Fruit fly (Drosophila melanogaster) whole organism, embryonic: Measurements from ENCODE around the gene CG5080.

ENCODE experiments used
- Atf3 ChIP-seq: fragments of 200-800 bp; sonication (Bioruptor generic); optimal IDR thresholded peaks from 3 replicates; lab custom pipeline; 2016; ENCODE audit warnings: missing biosample characterization, missing genetic modification characterization
- B-H1 ChIP-seq: fragments of 200-800 bp; sonication (Bioruptor generic); IDR thresholded peaks from 3 replicates; pipeline ENCODE4 v1.3.6; 2022; ENCODE audit warnings: missing biosample characterization, missing genetic modification characterization
- BEAF-32 ChIP-seq: fragments of 200-800 bp; sonication (Bioruptor generic); optimal IDR thresholded peaks from 3 replicates; lab custom pipeline; 2017; ENCODE audit warnings: missing biosample characterization, missing genetic modification characterization, mild to moderate bottlenecking, moderate library complexity, missing genetic modification reagents
- CG11456 ChIP-seq: fragments of 200-800 bp; sonication (Bioruptor generic); IDR thresholded peaks from 3 replicates; pipeline ENCODE4 v1.3.6; 2022; ENCODE audit warnings: missing biosample characterization, missing genetic modification characterization
- CG11723 ChIP-seq: fragments of 200-800 bp; sonication (Bioruptor generic); optimal IDR thresholded peaks from 2 replicates; lab custom pipeline; 2017; ENCODE audit warnings: missing biosample characterization, mild to moderate bottlenecking, missing genetic modification characterization
- CG14965 ChIP-seq: fragments of 200-800 bp; sonication (Bioruptor generic); optimal IDR thresholded peaks from 2 replicates; lab custom pipeline; 2016; ENCODE audit warnings: missing biosample characterization, missing genetic modification characterization, borderline replicate concordance
- CG16813 ChIP-seq: fragments of 200-800 bp; sonication (Bioruptor generic); IDR thresholded peaks from 3 replicates; pipeline ENCODE4 v1.3.6; 2022; ENCODE audit warnings: missing biosample characterization, missing genetic modification characterization; ENCODE audit not compliant: partially characterized antibody
- CG3838 ChIP-seq: fragments of 200-800 bp; sonication (Bioruptor generic); optimal IDR thresholded peaks from 3 replicates; lab custom pipeline; 2016; ENCODE audit warnings: missing biosample characterization, missing genetic modification characterization
- CG3847 ChIP-seq: fragments of 200-800 bp; sonication (Bioruptor generic); IDR thresholded peaks from 2 replicates; pipeline ENCODE4 v1.3.6; 2022; ENCODE audit warnings: missing biosample characterization, missing genetic modification characterization
- CG4404 ChIP-seq: fragments of 200-800 bp; sonication (Bioruptor generic); IDR thresholded peaks from 2 replicates; pipeline ENCODE4 v1.3.6; 2022; ENCODE audit warnings: missing biosample characterization, missing genetic modification characterization
- CG5180 ChIP-seq: fragments of 200-800 bp; sonication (Bioruptor generic); optimal IDR thresholded peaks from 3 replicates; lab custom pipeline; 2017; ENCODE audit warnings: missing biosample characterization, missing genetic modification characterization, mild to moderate bottlenecking, moderate library complexity, missing genetic modification reagents
- CG6683 ChIP-seq: fragments of 200-800 bp; sonication (Bioruptor generic); optimal IDR thresholded peaks from 2 replicates; lab custom pipeline; 2017; ENCODE audit warnings: missing biosample characterization, mild to moderate bottlenecking, missing genetic modification characterization, missing genetic modification reagents
- CG6813 ChIP-seq: fragments of 200-800 bp; sonication (Bioruptor generic); optimal IDR thresholded peaks from 2 replicates; lab custom pipeline; 2017; ENCODE audit warnings: missing biosample characterization, missing genetic modification characterization, mild to moderate bottlenecking, moderate library complexity, missing genetic modification reagents
- CG7271 ChIP-seq: fragments of 200-800 bp; sonication (Bioruptor generic); optimal IDR thresholded peaks from 2 replicates; lab custom pipeline; 2018; ENCODE audit warnings: missing biosample characterization, mild to moderate bottlenecking, missing genetic modification characterization, moderate library complexity
- CG7928 ChIP-seq: fragments of 200-800 bp; sonication (Bioruptor generic); optimal IDR thresholded peaks from 2 replicates; lab custom pipeline; 2017; ENCODE audit warnings: missing biosample characterization, mild to moderate bottlenecking, missing genetic modification characterization
- CG8359 ChIP-seq: fragments of 200-800 bp; sonication (Bioruptor generic); optimal IDR thresholded peaks from 2 replicates; lab custom pipeline; 2017; ENCODE audit warnings: missing biosample characterization, mild to moderate bottlenecking, missing genetic modification characterization, borderline replicate concordance
- CG8388 ChIP-seq: fragments of 200-800 bp; sonication (Bioruptor generic); optimal IDR thresholded peaks from 2 replicates; lab custom pipeline; 2019; ENCODE audit warnings: missing biosample characterization, mild to moderate bottlenecking, missing genetic modification characterization, moderate library complexity
- CG8765 ChIP-seq: fragments of 200-800 bp; sonication (Bioruptor generic); IDR thresholded peaks from 2 replicates; pipeline ENCODE4 v1.3.6; 2022; ENCODE audit warnings: missing biosample characterization, missing genetic modification characterization
- Dll ChIP-seq: fragments of 200-800 bp; sonication (Bioruptor generic); IDR thresholded peaks from 4 replicates; pipeline ENCODE4 v1.3.6; 2022; ENCODE audit warnings: missing biosample characterization, missing genetic modification characterization; ENCODE audit not compliant: partially characterized antibody
- Fer3 ChIP-seq: fragments of 200-800 bp; sonication (Bioruptor generic); optimal IDR thresholded peaks from 2 replicates; lab custom pipeline; 2018; ENCODE audit warnings: missing biosample characterization, mild to moderate bottlenecking, missing genetic modification characterization, moderate library complexity
- Gug ChIP-seq: fragments of 200-800 bp; sonication (Bioruptor generic); IDR thresholded peaks from 4 replicates; pipeline ENCODE4 v1.3.6; 2022; ENCODE audit warnings: missing biosample characterization, missing genetic modification characterization
- H15 ChIP-seq: fragments of 200-800 bp; sonication (Bioruptor generic); IDR thresholded peaks from 3 replicates; pipeline ENCODE4 v1.3.6; 2022; ENCODE audit warnings: missing biosample characterization, missing genetic modification characterization
- HmgZ ChIP-seq: fragments of 200-800 bp; sonication (Bioruptor generic); optimal IDR thresholded peaks from 2 replicates; lab custom pipeline; 2018; ENCODE audit warnings: missing biosample characterization, mild to moderate bottlenecking, missing genetic modification characterization
- Nf-YA ChIP-seq: fragments of 200-800 bp; sonication (Bioruptor generic); IDR thresholded peaks from 2 replicates; pipeline ENCODE4 v1.3.6; 2022; ENCODE audit warnings: missing biosample characterization, missing genetic modification characterization
- Nf-YB ChIP-seq: fragments of 200-800 bp; sonication (Bioruptor generic); optimal IDR thresholded peaks from 3 replicates; lab custom pipeline; 2019; ENCODE audit warnings: missing biosample characterization, mild to moderate bottlenecking, missing genetic modification characterization, moderate library complexity
- Sry-δ ChIP-seq: fragments of 200-800 bp; sonication (Bioruptor generic); optimal IDR thresholded peaks from 2 replicates; lab custom pipeline; 2016; ENCODE audit warnings: missing biosample characterization, missing genetic modification characterization
- Taf1 ChIP-seq: fragments of 200-800 bp; sonication (Bioruptor generic); IDR thresholded peaks from 2 replicates; pipeline ENCODE4 v1.3.6; 2022; ENCODE audit warnings: missing biosample characterization, missing genetic modification characterization
- Tbp ChIP-seq: fragments of >200 bp; optimal IDR thresholded peaks from 2 replicates; lab custom pipeline; 2018; ENCODE audit warnings: missing biosample characterization, missing genetic modification characterization
- Trl ChIP-seq, 3 experiments: fragments of >200 bp in 2 of 3; fragments of 200-800 bp in 1 of 3; sonication (Bioruptor generic) in 1 of 3; optimal IDR thresholded peaks; 2 replicates in 1 of 3; 3 replicates in 2 of 3; lab custom pipeline; 2016 to 2017; ENCODE audit warnings: missing biosample characterization in 1 of 3, missing genetic modification characterization in 1 of 3
- ap ChIP-seq: fragments of 200-800 bp; sonication (Bioruptor generic); IDR thresholded peaks from 2 replicates; pipeline ENCODE4 v1.3.6; 2022; ENCODE audit warnings: missing biosample characterization, missing genetic modification characterization
- ash1 ChIP-seq: fragments of 200-800 bp; sonication (Bioruptor generic); optimal IDR thresholded peaks from 2 replicates; lab custom pipeline; 2018; ENCODE audit warnings: missing biosample characterization, mild to moderate bottlenecking, missing genetic modification characterization
- btn ChIP-seq: fragments of 200-800 bp; sonication (Bioruptor generic); optimal IDR thresholded peaks from 2 replicates; lab custom pipeline; 2016; ENCODE audit warnings: missing biosample characterization, missing genetic modification characterization
- cato ChIP-seq: fragments of 200-800 bp; sonication (Bioruptor generic); optimal IDR thresholded peaks from 2 replicates; lab custom pipeline; 2016; ENCODE audit warnings: missing biosample characterization, missing genetic modification characterization, borderline replicate concordance
- cg ChIP-seq: fragments of 200-800 bp; sonication (Bioruptor generic); optimal IDR thresholded peaks from 3 replicates; lab custom pipeline; 2019; ENCODE audit warnings: missing biosample characterization, mild to moderate bottlenecking, missing genetic modification characterization, moderate library complexity
- ci ChIP-seq: fragments of 200-800 bp; sonication (Bioruptor generic); IDR thresholded peaks from 3 replicates; pipeline ENCODE4 v1.3.6; 2022; ENCODE audit warnings: missing biosample characterization, missing genetic modification characterization
- dan ChIP-seq: fragments of 200-800 bp; sonication (Bioruptor generic); IDR thresholded peaks from 2 replicates; pipeline ENCODE4 v1.3.6; 2022; ENCODE audit warnings: missing biosample characterization, missing genetic modification characterization
- esg ChIP-seq: fragments of 200-800 bp; sonication (Bioruptor generic); conservative IDR thresholded peaks from 2 replicates; pipeline ENCODE4 v1.3.6; 2022; ENCODE audit warnings: missing biosample characterization, missing genetic modification characterization
- hth ChIP-seq: fragments of >200 bp; optimal IDR thresholded peaks from 2 replicates; lab custom pipeline; 2017; ENCODE audit warnings: inconsistent platforms
- ken ChIP-seq: fragments of 200-800 bp; sonication (Bioruptor generic); IDR thresholded peaks from 3 replicates; pipeline ENCODE4 v1.3.6; 2022; ENCODE audit warnings: missing biosample characterization, missing genetic modification characterization
- lab ChIP-seq: fragments of 200-800 bp; sonication (Bioruptor generic); optimal IDR thresholded peaks from 3 replicates; lab custom pipeline; 2017; ENCODE audit warnings: missing biosample characterization, missing genetic modification characterization, mild to moderate bottlenecking, moderate library complexity, missing genetic modification reagents
- pan ChIP-seq, 4 experiments: fragments of >200 bp in 3 of 4; fragments of 200-800 bp in 1 of 4; sonication (Bioruptor generic) in 1 of 4; optimal IDR thresholded peaks in 3 of 4; IDR thresholded peaks in 1 of 4; 2 replicates each; pipeline versions ENCODE4 v1.3.6 to Lab custom; 2017 to 2022; ENCODE audit warnings: missing biosample characterization in 2 of 4, missing genetic modification characterization in 2 of 4, mixed read lengths in 1 of 4
- pb ChIP-seq: fragments of 200-800 bp; sonication (Bioruptor generic); optimal IDR thresholded peaks from 3 replicates; lab custom pipeline; 2016; ENCODE audit warnings: missing biosample characterization, missing genetic modification characterization
- schlank ChIP-seq: fragments of 200-800 bp; sonication (Bioruptor generic); optimal IDR thresholded peaks from 2 replicates; lab custom pipeline; 2018; ENCODE audit warnings: missing biosample characterization, mild to moderate bottlenecking, missing genetic modification characterization
- sima ChIP-seq: fragments of 200-800 bp; sonication (Bioruptor generic); optimal IDR thresholded peaks from 2 replicates; lab custom pipeline; 2016; ENCODE audit warnings: missing biosample characterization, missing genetic modification characterization
- slbo ChIP-seq: fragments of 200-800 bp; sonication (Bioruptor generic); IDR thresholded peaks from 2 replicates; pipeline ENCODE4 v1.3.6; 2022; ENCODE audit warnings: missing biosample characterization, missing genetic modification characterization
- tx ChIP-seq: fragments of 200-800 bp; sonication (Bioruptor generic); optimal IDR thresholded peaks from 2 replicates; lab custom pipeline; 2016; ENCODE audit warnings: missing biosample characterization, missing genetic modification characterization
- usp ChIP-seq: fragments of >200 bp; optimal IDR thresholded peaks from 2 replicates; lab custom pipeline; 2017; ENCODE audit warnings: missing biosample characterization, missing genetic modification characterization

The CG5080 gene

DNA sequence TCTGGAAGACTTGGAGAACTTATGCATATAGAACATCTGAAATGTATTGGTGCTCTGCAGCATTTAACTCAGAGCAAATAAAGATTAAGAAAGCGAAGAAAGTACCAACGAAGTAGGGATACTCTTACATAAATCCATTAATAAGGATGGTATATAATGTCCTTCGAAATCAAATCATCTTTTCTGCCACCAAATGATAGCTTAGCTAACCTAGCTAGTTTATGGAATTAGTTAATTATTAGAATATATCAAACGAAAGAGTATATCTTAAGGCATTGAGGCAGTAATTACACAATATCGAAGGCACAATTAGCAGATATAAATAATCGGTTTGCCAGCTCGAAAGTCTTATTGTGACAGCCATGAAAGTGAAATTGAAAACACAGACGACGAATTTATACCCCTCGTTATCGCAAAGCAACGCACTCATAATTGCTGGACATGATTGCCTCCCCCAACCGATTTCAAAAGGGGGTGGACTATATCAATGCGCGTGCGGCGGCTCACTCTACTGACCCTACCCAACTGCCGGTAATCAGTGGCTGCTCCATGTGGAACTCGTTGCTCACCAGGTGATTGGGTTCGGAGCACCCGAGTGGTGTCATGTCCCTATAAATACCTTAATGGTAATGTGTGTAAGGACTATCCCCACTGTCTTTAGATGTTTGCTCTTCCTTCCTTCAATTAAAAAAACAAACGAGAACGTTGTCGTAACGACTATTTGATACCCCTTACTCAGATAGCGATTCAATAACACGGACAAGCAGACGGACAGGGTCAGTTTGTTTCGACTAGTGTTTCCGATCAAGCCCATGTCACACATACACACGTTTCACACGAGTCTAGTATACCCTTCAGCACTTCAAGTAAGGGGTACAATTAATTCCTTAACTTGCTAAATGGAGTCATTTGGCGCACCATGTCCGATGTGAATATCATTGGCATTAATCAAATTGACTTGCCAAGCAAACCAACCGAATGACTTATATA, 19.0 kb downstream of the CG5080 start (continued):
- TF ChIP-seq slbo (GFP tag; lab: Robert Waterston, UW) (peak; percentile 60), sima (GFP tag; lab: Kevin White, UChicago) (no peak), CG4404 (GFP tag; lab: Robert Waterston, UW) (0 out of 2 replicates have a peak, but pooled peaks have one; percentile 27), CG5180 (GFP tag; lab: Kevin White, UChicago) (no peak), CG8359 (GFP tag; lab: Kevin White, UChicago) (peak; percentile 21), CG11456 (no peak), Tbp (GFP tag; lab: Kevin White, UChicago) (no peak), Dll (GFP tag; lab: Robert Waterston, UW) (no peak), CG14965 (GFP tag; lab: Kevin White, UChicago) (no peak), CG3838 (GFP tag; lab: Kevin White, UChicago) (no peak), usp (no peak), Taf1 (GFP tag; lab: Robert Waterston, UW) (no peak), CG8388 (GFP tag; lab: Kevin White, UChicago) (peak; percentile 58), B-H1 (GFP tag; lab: Robert Waterston, UW) (no peak), Sry-δ (no peak), Gug (GFP tag; lab: Robert Waterston, UW) (peak; percentile 19; the same call in 1 of the 4 replicates), Trl (optimal IDR thresholded peaks at IDR 0.05; lab: Kevin White, UChicago) (no peak), Trl (GFP tag; optimal IDR thresholded peaks at IDR 0.05; lab: Kevin White, UChicago) (no peak), ken (GFP tag; lab: Robert Waterston, UW) (peak; percentile 62; the same call in 1 of the 3 replicates), ash1 (GFP tag; lab: Kevin White, UChicago) (no peak), tx (GFP tag; lab: Kevin White, UChicago) (no peak), ci (GFP tag; lab: Robert Waterston, UW) (peak; percentile 69; the same call in 2 of the 3 replicates), schlank (tag; lab: Kevin White, UChicago) (peak; percentile 16), BEAF-32 (GFP tag; lab: Kevin White, UChicago) (no peak), CG6813 (GFP tag; lab: Kevin White, UChicago) (no peak), hth (no peak), H15 (no peak), lab (peak; percentile 73), CG3847 (GFP tag; lab: Robert Waterston, UW) (0 out of 2 replicates have a peak, but pooled peaks have one; percentile 23), CG11723 (GFP tag; lab: Kevin White, UChicago) (no peak), cato (GFP tag; lab: Kevin White, UChicago) (no peak), esg (GFP tag; lab: Robert Waterston, UW) (peak; percentile 35; the same call in 1 of the 2 replicates), btn (GFP tag; lab: Kevin White, UChicago) (no peak), CG7271 (tag; lab: Kevin White, UChicago) (no peak), ap (GFP tag; lab: Robert Waterston, UW) (0 out of 2 replicates have a peak, but pooled peaks have one; percentile 8), CG6683 (no peak), cg (GFP tag; lab: Kevin White, UChicago) (no peak), Nf-YA (GFP tag; lab: Robert Waterston, UW) (no peak), CG7928 (GFP tag; lab: Kevin White, UChicago) (no peak), Atf3 (GFP tag; lab: Kevin White, UChicago) (no peak), Nf-YB (GFP tag; lab: Kevin White, UChicago) (no peak), CG8765 (GFP tag; lab: Robert Waterston, UW) (no peak), HmgZ (tag; lab: Kevin White, UChicago) (peak; percentile 24), pb (GFP tag; lab: Kevin White, UChicago) (no peak), Fer3 (tag; lab: Kevin White, UChicago) (peak; percentile 58), dan (no peak), CG16813 (no peak), pan (optimal IDR thresholded peaks at IDR 0.05; lab: Kevin White, UChicago) (no peak), pan (GFP tag; optimal IDR thresholded peaks at IDR 0.05 in 1 of 2, IDR thresholded peaks at IDR 0.05 in 1 of 2) (peak in 1 of 2 experiments; percentile 40)
